Fruit fly (Drosophila melanogaster) whole organism, embryonic: Measurements from ENCODE around the gene Mocs1.
A peak's percentile ranks its signal among the peaks of the same experiment; 100 is the strongest.

Source experiments
- CG13123 ChIP-seq: fragments of 200-800 bp; sonication (Bioruptor generic); optimal IDR thresholded peaks from 2 replicates; lab custom pipeline; 2016; ENCODE audit warnings: missing biosample characterization, missing genetic modification characterization
- CG13287 ChIP-seq: fragments of 200-800 bp; sonication (Bioruptor generic); IDR thresholded peaks from 2 replicates; pipeline ENCODE4 v1.3.6; 2022; ENCODE audit warnings: missing biosample characterization, missing genetic modification characterization; ENCODE audit not compliant: partially characterized antibody
- CG14050 ChIP-seq: fragments of 200-800 bp; sonication (Bioruptor generic); IDR thresholded peaks from 3 replicates; pipeline ENCODE4 v1.3.6; 2022; ENCODE audit warnings: missing biosample characterization, missing genetic modification characterization
- CG1602 ChIP-seq: fragments of 200-800 bp; sonication (Bioruptor generic); optimal IDR thresholded peaks from 3 replicates; lab custom pipeline; 2016; ENCODE audit warnings: missing biosample characterization, missing genetic modification characterization
- CG16813 ChIP-seq: fragments of 200-800 bp; sonication (Bioruptor generic); IDR thresholded peaks from 3 replicates; pipeline ENCODE4 v1.3.6; 2022; ENCODE audit warnings: missing biosample characterization, missing genetic modification characterization; ENCODE audit not compliant: partially characterized antibody
- CG17186 ChIP-seq: fragments of 200-800 bp; sonication (Bioruptor generic); optimal IDR thresholded peaks from 3 replicates; lab custom pipeline; 2017; ENCODE audit warnings: missing biosample characterization, missing genetic modification reagents, missing genetic modification characterization
- CG17359 ChIP-seq: fragments of 200-800 bp; sonication (Bioruptor generic); optimal IDR thresholded peaks from 3 replicates; lab custom pipeline; 2018; ENCODE audit warnings: missing biosample characterization, mild to moderate bottlenecking, missing genetic modification characterization, moderate library complexity
- CG17612 ChIP-seq: fragments of 200-800 bp; sonication (Bioruptor generic); IDR thresholded peaks from 2 replicates; pipeline ENCODE4 v1.3.6; 2022; ENCODE audit warnings: missing biosample characterization, missing genetic modification characterization
- CG1792 ChIP-seq: fragments of 200-800 bp; sonication (Bioruptor generic); optimal IDR thresholded peaks from 2 replicates; lab custom pipeline; 2016; ENCODE audit warnings: missing biosample characterization, missing genetic modification characterization
- CG2116 ChIP-seq: fragments of 200-800 bp; sonication (Bioruptor generic); optimal IDR thresholded peaks from 3 replicates; lab custom pipeline; 2018; ENCODE audit warnings: missing biosample characterization, mild to moderate bottlenecking, missing genetic modification characterization
- CG2889 ChIP-seq: fragments of 200-800 bp; sonication (Bioruptor generic); IDR thresholded peaks from 3 replicates; pipeline ENCODE4 v1.3.6; 2022; ENCODE audit warnings: missing biosample characterization, missing genetic modification characterization
- CG31388 ChIP-seq: fragments of 200-800 bp; sonication (Bioruptor generic); optimal IDR thresholded peaks from 2 replicates; lab custom pipeline; 2016; ENCODE audit warnings: missing biosample characterization, missing genetic modification characterization
- CG32532 ChIP-seq: fragments of 200-800 bp; sonication (Bioruptor generic); IDR thresholded peaks from 2 replicates; pipeline ENCODE4 v1.3.6; 2022; ENCODE audit warnings: missing biosample characterization, missing genetic modification characterization
- CG33557 ChIP-seq: fragments of 200-800 bp; sonication (Bioruptor generic); optimal IDR thresholded peaks from 2 replicates; lab custom pipeline; 2019; ENCODE audit warnings: missing biosample characterization, mild to moderate bottlenecking, missing genetic modification characterization, moderate library complexity
- CG4360 ChIP-seq: fragments of 200-800 bp; sonication (Bioruptor generic); IDR thresholded peaks from 2 replicates; pipeline ENCODE4 v1.3.6; 2022; ENCODE audit warnings: missing biosample characterization, missing genetic modification characterization
- CG6272 ChIP-seq: fragments of 200-800 bp; sonication (Bioruptor generic); IDR thresholded peaks from 2 replicates; pipeline ENCODE4 v1.3.6; 2022; ENCODE audit warnings: missing biosample characterization, missing genetic modification characterization
- CG7271 ChIP-seq: fragments of 200-800 bp; sonication (Bioruptor generic); optimal IDR thresholded peaks from 2 replicates; lab custom pipeline; 2018; ENCODE audit warnings: missing biosample characterization, mild to moderate bottlenecking, missing genetic modification characterization, moderate library complexity
- CG7556 ChIP-seq: fragments of 200-800 bp; sonication (Bioruptor generic); optimal IDR thresholded peaks from 2 replicates; lab custom pipeline; 2017; ENCODE audit warnings: missing biosample characterization, mild to moderate bottlenecking, missing genetic modification characterization
- CG8290 ChIP-seq, 3 experiments: fragments of 200-800 bp; sonication (Bioruptor generic); optimal IDR thresholded peaks; 2 replicates each; lab custom pipeline; 2016 to 2019; ENCODE audit warnings: missing biosample characterization in 3 of 3, missing genetic modification characterization in 3 of 3, mild to moderate bottlenecking in 2 of 3, moderate library complexity in 1 of 3
- CG9437 ChIP-seq: fragments of 200-800 bp; sonication (Bioruptor generic); optimal IDR thresholded peaks from 2 replicates; lab custom pipeline; 2018; ENCODE audit warnings: missing biosample characterization, mild to moderate bottlenecking, missing genetic modification characterization
- Camta ChIP-seq: fragments of 200-800 bp; sonication (Bioruptor generic); optimal IDR thresholded peaks from 2 replicates; lab custom pipeline; 2016; ENCODE audit warnings: missing biosample characterization, missing genetic modification characterization
- HLHmδ ChIP-seq: fragments of 200-800 bp; sonication (Bioruptor generic); optimal IDR thresholded peaks from 2 replicates; lab custom pipeline; 2018; ENCODE audit warnings: missing biosample characterization, mild to moderate bottlenecking, missing genetic modification characterization, moderate library complexity
- Kr ChIP-seq: fragments of 200-800 bp; sonication (Bioruptor generic); optimal IDR thresholded peaks from 2 replicates; lab custom pipeline; 2017; ENCODE audit warnings: missing biosample characterization, mild to moderate bottlenecking, missing genetic modification characterization
- Max ChIP-seq: fragments of 200-800 bp; sonication (Bioruptor generic); optimal IDR thresholded peaks from 2 replicates; lab custom pipeline; 2016; ENCODE audit warnings: missing biosample characterization, mild to moderate bottlenecking, missing genetic modification characterization
- NC2β ChIP-seq: fragments of 200-800 bp; sonication (Bioruptor generic); optimal IDR thresholded peaks from 2 replicates; lab custom pipeline; 2016; ENCODE audit warnings: missing biosample characterization, missing genetic modification characterization
- PHDP ChIP-seq: fragments of 200-800 bp; sonication (Bioruptor generic); optimal IDR thresholded peaks from 3 replicates; lab custom pipeline; 2018; ENCODE audit warnings: missing biosample characterization, mild to moderate bottlenecking, missing genetic modification characterization, moderate library complexity
- Ptx1 ChIP-seq: fragments of 200-800 bp; sonication (Bioruptor generic); IDR thresholded peaks from 2 replicates; pipeline ENCODE4 v1.3.6; 2022; ENCODE audit warnings: missing biosample characterization, missing genetic modification characterization
- Ravus ChIP-seq: fragments of 200-800 bp; sonication (Bioruptor generic); IDR thresholded peaks from 2 replicates; pipeline ENCODE4 v1.3.6; 2022; ENCODE audit warnings: missing biosample characterization, missing genetic modification characterization
- Six4 ChIP-seq: fragments of 200-800 bp; sonication (Bioruptor generic); optimal IDR thresholded peaks from 2 replicates; lab custom pipeline; 2016; ENCODE audit warnings: missing biosample characterization, missing genetic modification characterization
- Sry-δ ChIP-seq: fragments of 200-800 bp; sonication (Bioruptor generic); optimal IDR thresholded peaks from 2 replicates; lab custom pipeline; 2016; ENCODE audit warnings: missing biosample characterization, missing genetic modification characterization
- Stat92E ChIP-seq, 3 experiments: fragments of >200 bp in 2 of 3; fragments of 200-800 bp in 1 of 3; sonication (Bioruptor generic) in 1 of 3; optimal IDR thresholded peaks; 2 replicates each; lab custom pipeline; 2017 to 2019; ENCODE audit warnings: missing biosample characterization in 3 of 3, missing genetic modification characterization in 3 of 3, mild to moderate bottlenecking in 1 of 3, moderate library complexity in 1 of 3
- Taf1 ChIP-seq: fragments of 200-800 bp; sonication (Bioruptor generic); IDR thresholded peaks from 2 replicates; pipeline ENCODE4 v1.3.6; 2022; ENCODE audit warnings: missing biosample characterization, missing genetic modification characterization
- ab ChIP-seq: fragments of 200-800 bp; sonication (Bioruptor generic); optimal IDR thresholded peaks from 2 replicates; lab custom pipeline; 2016; ENCODE audit warnings: missing biosample characterization, missing genetic modification characterization
- al ChIP-seq: fragments of 200-800 bp; sonication (Bioruptor generic); IDR thresholded peaks from 2 replicates; pipeline ENCODE4 v1.3.6; 2022; ENCODE audit warnings: missing biosample characterization, missing genetic modification characterization
- cato ChIP-seq: fragments of 200-800 bp; sonication (Bioruptor generic); optimal IDR thresholded peaks from 2 replicates; lab custom pipeline; 2016; ENCODE audit warnings: missing biosample characterization, missing genetic modification characterization, borderline replicate concordance
- ci ChIP-seq: fragments of 200-800 bp; sonication (Bioruptor generic); IDR thresholded peaks from 3 replicates; pipeline ENCODE4 v1.3.6; 2022; ENCODE audit warnings: missing biosample characterization, missing genetic modification characterization
- ftz-f1 ChIP-seq: fragments of 200-800 bp; sonication (Bioruptor generic); optimal IDR thresholded peaks from 2 replicates; lab custom pipeline; 2016; ENCODE audit warnings: missing biosample characterization, missing genetic modification characterization
- gcm ChIP-seq: fragments of 200-800 bp; sonication (Bioruptor generic); optimal IDR thresholded peaks from 2 replicates; lab custom pipeline; 2019; ENCODE audit warnings: missing biosample characterization, mild to moderate bottlenecking, missing genetic modification characterization, moderate library complexity
- jigr1 ChIP-seq: fragments of 200-800 bp; sonication (Bioruptor generic); IDR thresholded peaks from 3 replicates; pipeline ENCODE4 v1.3.6; 2022; ENCODE audit warnings: missing biosample characterization, missing genetic modification characterization
- kah ChIP-seq: fragments of 200-800 bp; sonication (Bioruptor generic); optimal IDR thresholded peaks from 2 replicates; lab custom pipeline; 2018; ENCODE audit warnings: missing biosample characterization, mild to moderate bottlenecking, missing genetic modification characterization
- nom ChIP-seq: fragments of 200-800 bp; sonication (Bioruptor generic); optimal IDR thresholded peaks from 2 replicates; lab custom pipeline; 2017; ENCODE audit warnings: missing biosample characterization, missing genetic modification characterization, mild to moderate bottlenecking, moderate library complexity, missing genetic modification reagents
- p53 ChIP-seq: fragments of 200-800 bp; sonication (Bioruptor generic); optimal IDR thresholded peaks from 2 replicates; lab custom pipeline; 2016; ENCODE audit warnings: missing biosample characterization, missing genetic modification characterization
- pho ChIP-seq: fragments of 200-800 bp; sonication (Bioruptor generic); optimal IDR thresholded peaks from 2 replicates; lab custom pipeline; 2016; ENCODE audit warnings: missing biosample characterization, missing genetic modification characterization
- scrt ChIP-seq: fragments of 200-800 bp; sonication (Bioruptor generic); optimal IDR thresholded peaks from 2 replicates; lab custom pipeline; 2018; ENCODE audit warnings: missing biosample characterization, mild to moderate bottlenecking, missing genetic modification characterization, moderate library complexity
- tap ChIP-seq: fragments of 200-800 bp; optimal IDR thresholded peaks from 3 replicates; lab custom pipeline; 2019; ENCODE audit warnings: missing biosample characterization, mild to moderate bottlenecking, missing genetic modification characterization, moderate library complexity
- tio ChIP-seq: fragments of 200-800 bp; sonication (Bioruptor generic); optimal IDR thresholded peaks from 2 replicates; lab custom pipeline; 2017; ENCODE audit warnings: missing biosample characterization, missing genetic modification characterization, inconsistent platforms
- tll ChIP-seq, 2 experiments: fragments of 200-800 bp in 1 of 2; fragments of >200 bp in 1 of 2; sonication (Bioruptor generic) in 1 of 2; optimal IDR thresholded peaks; 2 replicates each; lab custom pipeline; 2017 to 2019; ENCODE audit warnings: missing biosample characterization in 2 of 2, missing genetic modification characterization in 2 of 2, mild to moderate bottlenecking in 1 of 2, moderate library complexity in 1 of 2
- wor ChIP-seq: fragments of 200-800 bp; sonication (Bioruptor generic); IDR thresholded peaks from 2 replicates; pipeline ENCODE4 v1.3.6; 2022; ENCODE audit warnings: missing biosample characterization, missing genetic modification characterization
- z ChIP-seq: fragments of 200-800 bp; sonication (Bioruptor generic); IDR thresholded peaks from 3 replicates; pipeline ENCODE4 v1.3.6; 2022; ENCODE audit warnings: missing biosample characterization, missing genetic modification characterization

The Mocs1 gene

dm6 chr3L:11084557-11085231 lies 14.4 kb downstream of the Mocs1 start (continued):
- TF ChIP-seq HLHmδ (GFP tag; lab: Kevin White, UChicago) (no peak), CG33557 (GFP tag; lab: Kevin White, UChicago) (peak; percentile 97), Kr (GFP tag; lab: Kevin White, UChicago) (peak; percentile 82), PHDP (tag; lab: Kevin White, UChicago) (peak; percentile 97), scrt (peak; percentile 79), CG14050 (peak; percentile 93), Max (peak; percentile 96), CG31388 (peak; percentile 93), CG13123 (GFP tag; lab: Kevin White, UChicago) (peak; percentile 92), tll (GFP tag; optimal IDR thresholded peaks at IDR 0.05; lab: Kevin White, UChicago) (peak in 1 of 2 experiments; percentile 89), CG2889 (GFP tag; lab: Robert Waterston, UW) (peak; percentile 88), Ravus (GFP tag; lab: Robert Waterston, UW) (peak; percentile 80), ci (peak; percentile 99), CG2116 (peak; percentile 84), ab (GFP tag; lab: Kevin White, UChicago) (peak; percentile 86), p53 (GFP tag; lab: Kevin White, UChicago) (peak; percentile 84), ftz-f1 (no peak), CG13287 (GFP tag; lab: Robert Waterston, UW) (no peak), CG9437 (peak; percentile 92), nom (GFP tag; lab: Kevin White, UChicago) (peak; percentile 93), wor (peak; percentile 92), gcm (GFP tag; lab: Kevin White, UChicago) (peak; percentile 97), z (GFP tag; lab: Robert Waterston, UW) (peak; percentile 68; the same call in 1 of the 3 replicates), CG7556 (GFP tag; lab: Kevin White, UChicago) (peak; percentile 96), CG17186 (GFP tag; lab: Kevin White, UChicago) (peak; percentile 82), tio (peak; percentile 95), CG17359 (tag; lab: Kevin White, UChicago) (peak; percentile 97), NC2β (GFP tag; lab: Kevin White, UChicago) (peak; percentile 97), Taf1 (GFP tag; lab: Robert Waterston, UW) (peak; percentile 75), Stat92E (GFP tag; optimal IDR thresholded peaks at IDR 0.05; lab: Kevin White, UChicago) (peak in 1 of 3 experiments; percentile 97), jigr1 (GFP tag; lab: Robert Waterston, UW) (peak; percentile 87), Six4 (GFP tag; lab: Kevin White, UChicago) (peak; percentile 96), CG6272 (GFP tag; lab: Robert Waterston, UW) (peak; percentile 88), Ptx1 (GFP tag; lab: Robert Waterston, UW) (peak; percentile 97), CG17612 (GFP tag; lab: Robert Waterston, UW) (peak; percentile 82), Sry-δ (GFP tag; lab: Kevin White, UChicago) (peak; percentile 72), CG1792 (GFP tag; lab: Kevin White, UChicago) (peak; percentile 95), al (peak; percentile 84), CG7271 (tag; lab: Kevin White, UChicago) (peak; percentile 89), CG4360 (GFP tag; lab: Robert Waterston, UW) (peak; percentile 86), CG8290 (GFP tag; optimal IDR thresholded peaks at IDR 0.05; lab: Kevin White, UChicago) (peak; percentile 95), CG8290 (tag; optimal IDR thresholded peaks at IDR 0.05; lab: Kevin White, UChicago) (peak in 1 of 2 experiments; percentile 77), cato (GFP tag; lab: Kevin White, UChicago) (peak; percentile 95), CG16813 (GFP tag; lab: Robert Waterston, UW) (no peak), Camta (peak; percentile 97), tap (tag; lab: Kevin White, UChicago) (peak; percentile 96), CG32532 (GFP tag; lab: Robert Waterston, UW) (peak; percentile 93), CG1602 (GFP tag; lab: Kevin White, UChicago) (peak; percentile 97), kah (GFP tag; lab: Kevin White, UChicago) (peak; percentile 93), pho (GFP tag; lab: Kevin White, UChicago) (peak; percentile 90)
